Fruit fly (Drosophila melanogaster) whole organism, prepupa: ENCODE data around the gene Atat.

Source experiments
- Blimp-1 ChIP-seq: fragments of 200-800 bp; sonication (Bioruptor generic); optimal IDR thresholded peaks from 3 replicates; lab custom pipeline; 2017; ENCODE audit warnings: missing biosample characterization, missing genetic modification characterization, mild to moderate bottlenecking, moderate library complexity, missing genetic modification reagents
- CG10631 ChIP-seq: fragments of 200-800 bp; sonication (Bioruptor generic); optimal IDR thresholded peaks from 2 replicates; lab custom pipeline; 2016; ENCODE audit warnings: missing biosample characterization, missing genetic modification characterization
- CG10669 ChIP-seq: fragments of 200-800 bp; sonication (Bioruptor generic); optimal IDR thresholded peaks from 3 replicates; lab custom pipeline; 2018; ENCODE audit warnings: missing biosample characterization, mild to moderate bottlenecking, missing genetic modification characterization, moderate library complexity
- CG11294 ChIP-seq: fragments of 200-800 bp; sonication (Bioruptor generic); IDR thresholded peaks from 2 replicates; pipeline ENCODE4 v1.3.6; 2022; ENCODE audit warnings: missing biosample characterization, missing genetic modification characterization
- CG11762 ChIP-seq: fragments of 200-800 bp; sonication (Bioruptor generic); optimal IDR thresholded peaks from 3 replicates; lab custom pipeline; 2016; ENCODE audit warnings: missing biosample characterization, missing genetic modification characterization; ENCODE audit not compliant: insufficient read depth
- CG11902 ChIP-seq: fragments of 200-800 bp; sonication (Bioruptor generic); optimal IDR thresholded peaks from 3 replicates; lab custom pipeline; 2016; ENCODE audit warnings: missing biosample characterization, missing genetic modification characterization
- CG1621 ChIP-seq: fragments of 200-800 bp; sonication (Bioruptor generic); optimal IDR thresholded peaks from 3 replicates; lab custom pipeline; 2018; ENCODE audit warnings: missing biosample characterization, mild to moderate bottlenecking, missing genetic modification characterization
- CG3032 ChIP-seq: fragments of 200-800 bp; optimal IDR thresholded peaks from 2 replicates; lab custom pipeline; 2019; ENCODE audit warnings: missing biosample characterization, mild to moderate bottlenecking, missing genetic modification characterization, moderate library complexity
- CG31627 ChIP-seq: fragments of 200-800 bp; sonication (Bioruptor generic); optimal IDR thresholded peaks from 3 replicates; lab custom pipeline; 2016; ENCODE audit warnings: missing biosample characterization, missing genetic modification characterization
- CG32006 ChIP-seq: fragments of 200-800 bp; sonication (Bioruptor generic); optimal IDR thresholded peaks from 3 replicates; lab custom pipeline; 2017; ENCODE audit warnings: missing biosample characterization, mild to moderate bottlenecking, missing genetic modification characterization
- CG34406 ChIP-seq: fragments of 200-800 bp; sonication (Bioruptor generic); optimal IDR thresholded peaks from 3 replicates; lab custom pipeline; 2016; ENCODE audit warnings: missing biosample characterization, missing genetic modification characterization
- CG4318 ChIP-seq: fragments of 200-800 bp; sonication (Bioruptor generic); optimal IDR thresholded peaks from 3 replicates; lab custom pipeline; 2017; ENCODE audit warnings: missing biosample characterization, mild to moderate bottlenecking, missing genetic modification characterization
- CG6163 ChIP-seq: fragments of 200-800 bp; sonication (Bioruptor generic); IDR thresholded peaks from 3 replicates; pipeline ENCODE4 v1.3.6; 2022; ENCODE audit warnings: missing biosample characterization, missing genetic modification characterization
- CG6276 ChIP-seq: fragments of 200-800 bp; sonication (Bioruptor generic); optimal IDR thresholded peaks from 2 replicates; lab custom pipeline; 2017; ENCODE audit warnings: missing biosample characterization, mild to moderate bottlenecking, missing genetic modification characterization
- CG6792 ChIP-seq: fragments of 200-800 bp; sonication (Bioruptor generic); optimal IDR thresholded peaks from 3 replicates; lab custom pipeline; 2016; ENCODE audit warnings: missing biosample characterization, missing genetic modification characterization
- CG6808 ChIP-seq: fragments of 200-800 bp; sonication (Bioruptor generic); optimal IDR thresholded peaks from 3 replicates; lab custom pipeline; 2017; ENCODE audit warnings: missing biosample characterization, missing genetic modification characterization, mild to moderate bottlenecking, moderate library complexity, missing genetic modification reagents
- CG6854 ChIP-seq: fragments of 200-800 bp; sonication (Bioruptor generic); optimal IDR thresholded peaks from 2 replicates; lab custom pipeline; 2017; ENCODE audit warnings: missing biosample characterization, mild to moderate bottlenecking, missing genetic modification characterization
- CG7368 ChIP-seq: fragments of 200-800 bp; sonication (Bioruptor generic); optimal IDR thresholded peaks from 3 replicates; lab custom pipeline; 2016; ENCODE audit warnings: missing biosample characterization, missing genetic modification characterization
- CG8119 ChIP-seq: fragments of 200-800 bp; sonication (Bioruptor generic); IDR thresholded peaks from 3 replicates; pipeline ENCODE4 v1.3.6; 2022; ENCODE audit warnings: missing biosample characterization, missing genetic modification characterization
- CG8319 ChIP-seq: fragments of 200-800 bp; sonication (Bioruptor generic); optimal IDR thresholded peaks from 3 replicates; lab custom pipeline; 2016; ENCODE audit warnings: missing biosample characterization, missing genetic modification characterization
- CG8632 ChIP-seq: fragments of 200-800 bp; sonication (Bioruptor generic); optimal IDR thresholded peaks from 3 replicates; lab custom pipeline; 2016; ENCODE audit warnings: missing biosample characterization, missing genetic modification characterization
- CG9139 ChIP-seq: fragments of 200-800 bp; sonication (Bioruptor generic); optimal IDR thresholded peaks from 3 replicates; lab custom pipeline; 2017; ENCODE audit warnings: missing biosample characterization, mild to moderate bottlenecking, missing genetic modification characterization
- Eip75B ChIP-seq: fragments of 200-800 bp; sonication (Bioruptor generic); optimal IDR thresholded peaks from 3 replicates; lab custom pipeline; 2016; ENCODE audit warnings: missing biosample characterization, missing genetic modification characterization
- Eip78C ChIP-seq: fragments of 200-800 bp; sonication (Bioruptor generic); peaks from one replicate; lab custom pipeline; 2016; ENCODE audit warnings: missing biosample characterization, missing genetic modification characterization
- Eip93F ChIP-seq: fragments of 200-800 bp; sonication (Bioruptor generic); optimal IDR thresholded peaks from 2 replicates; lab custom pipeline; 2016; ENCODE audit warnings: missing biosample characterization, mild to moderate bottlenecking, missing genetic modification characterization
- Ets21C ChIP-seq: fragments of 200-800 bp; sonication (Bioruptor generic); optimal IDR thresholded peaks from 3 replicates; lab custom pipeline; 2016; ENCODE audit warnings: missing biosample characterization, missing genetic modification characterization
- Ets96B ChIP-seq: fragments of 200-800 bp; optimal IDR thresholded peaks from 2 replicates; lab custom pipeline; 2019; ENCODE audit warnings: missing biosample characterization, mild to moderate bottlenecking, missing genetic modification characterization, moderate library complexity
- Gug ChIP-seq: fragments of 200-800 bp; sonication (Bioruptor generic); IDR thresholded peaks from 2 replicates; pipeline ENCODE4 v1.3.6; 2022; ENCODE audit warnings: missing biosample characterization, missing genetic modification characterization
- Hr38 ChIP-seq: sonication (Bioruptor generic); optimal IDR thresholded peaks from 2 replicates; lab custom pipeline; 2016; ENCODE audit warnings: missing biosample characterization, missing genetic modification characterization
- Hr39 ChIP-seq: fragments of 200-800 bp; sonication (Bioruptor generic); optimal IDR thresholded peaks from 2 replicates; lab custom pipeline; 2016; ENCODE audit warnings: missing biosample characterization, missing genetic modification characterization
- Hr4 ChIP-seq: fragments of 200-800 bp; sonication (Bioruptor generic); optimal IDR thresholded peaks from 3 replicates; lab custom pipeline; 2016; ENCODE audit warnings: missing biosample characterization, missing genetic modification characterization
- OdsH ChIP-seq: fragments of 200-800 bp; sonication (Bioruptor generic); optimal IDR thresholded peaks from 3 replicates; lab custom pipeline; 2016; ENCODE audit warnings: missing biosample characterization, missing genetic modification characterization
- Smox ChIP-seq: fragments of 200-800 bp; sonication (Bioruptor generic); optimal IDR thresholded peaks from 3 replicates; lab custom pipeline; 2016; ENCODE audit warnings: missing biosample characterization, missing genetic modification characterization
- Sox102F ChIP-seq: fragments of 200-800 bp; sonication (Bioruptor generic); optimal IDR thresholded peaks from 2 replicates; lab custom pipeline; 2016; ENCODE audit warnings: missing biosample characterization, mild to moderate bottlenecking, missing genetic modification characterization
- Sox15 ChIP-seq: fragments of 200-800 bp; sonication (Bioruptor generic); optimal IDR thresholded peaks from 3 replicates; lab custom pipeline; 2016; ENCODE audit warnings: missing biosample characterization, missing genetic modification characterization
- achi ChIP-seq: fragments of 200-800 bp; sonication (Bioruptor generic); optimal IDR thresholded peaks from 3 replicates; lab custom pipeline; 2016; ENCODE audit warnings: missing biosample characterization, missing genetic modification characterization
- acj6 ChIP-seq: fragments of 200-800 bp; sonication (Bioruptor generic); optimal IDR thresholded peaks from 3 replicates; lab custom pipeline; 2016; ENCODE audit warnings: missing biosample characterization, missing genetic modification characterization
- dac ChIP-seq: fragments of 200-800 bp; sonication (Bioruptor generic); optimal IDR thresholded peaks from 2 replicates; lab custom pipeline; 2017; ENCODE audit warnings: missing biosample characterization, mild to moderate bottlenecking, missing genetic modification characterization
- dsx ChIP-seq: fragments of 200-800 bp; optimal IDR thresholded peaks from 3 replicates; lab custom pipeline; 2019; ENCODE audit warnings: missing biosample characterization, mild to moderate bottlenecking, missing genetic modification characterization, moderate library complexity; ENCODE audit not compliant: poor library complexity, severe bottlenecking
- eg ChIP-seq: fragments of 200-800 bp; sonication (Bioruptor generic); IDR thresholded peaks from 3 replicates; pipeline ENCODE4 v1.3.6; 2022; ENCODE audit warnings: missing biosample characterization, missing genetic modification characterization
- fd59A ChIP-seq: fragments of 200-800 bp; sonication (Bioruptor generic); optimal IDR thresholded peaks from 2 replicates; lab custom pipeline; 2017; ENCODE audit warnings: missing biosample characterization, mild to moderate bottlenecking, missing genetic modification characterization, missing genetic modification reagents
- fd85E ChIP-seq: fragments of 200-800 bp; sonication (Bioruptor generic); optimal IDR thresholded peaks from 3 replicates; lab custom pipeline; 2016; ENCODE audit warnings: missing biosample characterization, missing genetic modification characterization
- fkh ChIP-seq: fragments of 200-800 bp; sonication (Bioruptor generic); optimal IDR thresholded peaks from 3 replicates; lab custom pipeline; 2017; ENCODE audit warnings: missing biosample characterization, mild to moderate bottlenecking, missing genetic modification characterization, moderate library complexity
- lz ChIP-seq: fragments of 200-800 bp; sonication (Bioruptor generic); optimal IDR thresholded peaks from 3 replicates; lab custom pipeline; 2016; ENCODE audit warnings: missing biosample characterization, missing genetic modification characterization
- net ChIP-seq: fragments of 200-800 bp; sonication (Bioruptor generic); optimal IDR thresholded peaks from 3 replicates; lab custom pipeline; 2016; ENCODE audit warnings: missing biosample characterization, missing genetic modification characterization
- pdm3 ChIP-seq: fragments of 200-800 bp; sonication (Bioruptor generic); optimal IDR thresholded peaks from 3 replicates; lab custom pipeline; 2016; ENCODE audit warnings: missing biosample characterization, missing genetic modification characterization
- salr ChIP-seq, 2 experiments: fragments of 200-800 bp; sonication (Bioruptor generic); optimal IDR thresholded peaks; 3 replicates each; lab custom pipeline; 2016 to 2018; ENCODE audit warnings: missing biosample characterization in 2 of 2, missing genetic modification characterization in 2 of 2, mild to moderate bottlenecking in 1 of 2
- spab ChIP-seq: fragments of 200-800 bp; sonication (Bioruptor generic); optimal IDR thresholded peaks from 2 replicates; lab custom pipeline; 2017; ENCODE audit warnings: missing biosample characterization, mild to moderate bottlenecking, missing genetic modification characterization, missing genetic modification reagents
- ss ChIP-seq, 2 experiments: fragments of 200-800 bp; sonication (Bioruptor generic); optimal IDR thresholded peaks; 2 replicates in 1 of 2; 3 replicates in 1 of 2; lab custom pipeline; 2017 to 2018; ENCODE audit warnings: mild to moderate bottlenecking in 2 of 2, missing biosample characterization in 2 of 2, missing genetic modification characterization in 2 of 2, moderate library complexity in 1 of 2
- svp ChIP-seq: fragments of 200-800 bp; sonication (Bioruptor generic); peaks from one replicate; lab custom pipeline; 2016; ENCODE audit warnings: missing biosample characterization, missing genetic modification characterization
- vri ChIP-seq: fragments of 200-800 bp; sonication (Bioruptor generic); optimal IDR thresholded peaks from 3 replicates; lab custom pipeline; 2016; ENCODE audit warnings: missing biosample characterization, mild to moderate bottlenecking, missing genetic modification characterization

The Atat gene

dm6 chr3L:9426656-9427294, at the start of gene Atat, which contains the start of gene Shc:
Gene Atat (minus strand): TSS chr3L:9426758.
Gene Shc (plus strand): TSS chr3L:9427010.
- TF ChIP-seq CG9139 (peak; percentile 84), CG8632 (peak; percentile 98), pdm3 (GFP tag; lab: Kevin White, UChicago) (peak; percentile 99), eg (GFP tag; lab: Robert Waterston, UW) (peak; percentile 99), CG31627 (GFP tag; lab: Kevin White, UChicago) (peak; percentile 100), OdsH (GFP tag; lab: Kevin White, UChicago) (peak; percentile 99), Hr38 (GFP tag; lab: Kevin White, UChicago) (peak; percentile 96), Gug (GFP tag; lab: Robert Waterston, UW) (peak; percentile 99), Eip75B (GFP tag; lab: Kevin White, UChicago) (peak; percentile 98), Ets21C (GFP tag; lab: Kevin White, UChicago) (peak; percentile 99), Hr39 (peak; percentile 100), acj6 (peak; percentile 99), CG11762 (peak; percentile 97), CG11294 (GFP tag; lab: Robert Waterston, UW) (peak; percentile 99), CG8119 (GFP tag; lab: Robert Waterston, UW) (peak; percentile 94), Eip93F (GFP tag; lab: Kevin White, UChicago) (peak; percentile 95), Sox15 (GFP tag; lab: Kevin White, UChicago) (peak; percentile 100), Smox (peak; percentile 99), Ets96B (tag; lab: Kevin White, UChicago) (peak; percentile 97), lz (GFP tag; lab: Kevin White, UChicago) (peak; percentile 99), CG32006 (peak; percentile 99), Hr4 (GFP tag; lab: Kevin White, UChicago) (peak; percentile 99), CG11902 (GFP tag; lab: Kevin White, UChicago) (peak; percentile 99), vri (GFP tag; lab: Kevin White, UChicago) (peak; percentile 97), CG10631 (GFP tag; lab: Kevin White, UChicago) (peak; percentile 99), fd59A (GFP tag; lab: Kevin White, UChicago) (peak; percentile 98), CG6808 (GFP tag; lab: Kevin White, UChicago) (peak; percentile 93), CG7368 (GFP tag; lab: Kevin White, UChicago) (peak; percentile 98), Sox102F (GFP tag; lab: Kevin White, UChicago) (peak; percentile 97), CG10669 (GFP tag; lab: Kevin White, UChicago) (peak; percentile 96), CG6854 (GFP tag; lab: Kevin White, UChicago) (peak; percentile 94), achi (GFP tag; lab: Kevin White, UChicago) (peak; percentile 97), net (GFP tag; lab: Kevin White, UChicago) (peak; percentile 98), CG6792 (GFP tag; lab: Kevin White, UChicago) (peak; percentile 98), CG8319 (peak; percentile 99), CG3032 (tag; lab: Kevin White, UChicago) (peak; percentile 99), ss (GFP tag; optimal IDR thresholded peaks at IDR 0.05; lab: Kevin White, UChicago) (peak; percentile 83 to 96), CG4318 (GFP tag; lab: Kevin White, UChicago) (peak; percentile 99), Eip78C (GFP tag; lab: Kevin White, UChicago) (peak; percentile 99), fkh (peak; percentile 87), CG1621 (tag; lab: Kevin White, UChicago) (peak; percentile 97), dac (GFP tag; lab: Kevin White, UChicago) (peak; percentile 98), fd85E (GFP tag; lab: Kevin White, UChicago) (peak; percentile 95), svp (GFP tag; lab: Kevin White, UChicago) (peak; percentile 99), CG34406 (GFP tag; lab: Kevin White, UChicago) (peak; percentile 98), Blimp-1 (GFP tag; lab: Kevin White, UChicago) (peak; percentile 95), CG6276 (peak; percentile 90), dsx (GFP tag; lab: Kevin White, UChicago) (peak; percentile 93), CG6163 (peak; percentile 99), spab (peak; percentile 95), salr (GFP tag; optimal IDR thresholded peaks at IDR 0.05; lab: Kevin White, UChicago) (peak; percentile 96 to 99)
